Worm (Caenorhabditis elegans) whole organism, early embryonic: ENCODE measurements around the gene C25H3.10.
A peak's percentile ranks its signal among the peaks of the same experiment; 100 is the strongest.

Experiments used
- B0310.2 ChIP-seq: sonication (generic microtip); optimal IDR thresholded peaks from 2 replicates; lab custom pipeline; 2016; ENCODE audit warnings: mild to moderate bottlenecking, missing genetic modification characterization, missing compliant biosample characterization
- F13C5.2 ChIP-seq: sonication (generic microtip); optimal IDR thresholded peaks from 2 replicates; lab custom pipeline; 2017; ENCODE audit warnings: mild to moderate bottlenecking, missing genetic modification characterization, inconsistent platforms, missing compliant biosample characterization
- aly-1 ChIP-seq: sonication (generic microtip); optimal IDR thresholded peaks from 2 replicates; lab custom pipeline; 2016; ENCODE audit warnings: missing genetic modification characterization, missing compliant biosample characterization
- ama-1 ChIP-seq: fragments of 150-350 bp; optimal IDR thresholded peaks from 2 replicates; lab custom pipeline; 2014
- ceh-13 ChIP-seq: fragments of 200-800 bp; sonication (Bioruptor generic); optimal IDR thresholded peaks from 2 replicates; lab custom pipeline; 2018; ENCODE audit warnings: mild to moderate bottlenecking, missing genetic modification characterization, missing compliant biosample characterization
- ceh-36 ChIP-seq: sonication (generic microtip); optimal IDR thresholded peaks from 2 replicates; lab custom pipeline; 2016; ENCODE audit warnings: missing genetic modification characterization, inconsistent platforms, missing compliant biosample characterization
- ets-7 ChIP-seq: sonication (generic microtip); optimal IDR thresholded peaks from 2 replicates; lab custom pipeline; 2016; ENCODE audit warnings: missing genotype, missing genetic modification characterization, missing compliant biosample characterization
- flt-1 ChIP-seq: fragments of 200-800 bp; sonication (Bioruptor generic); IDR thresholded peaks from 2 replicates; pipeline ENCODE4 v1.3.6; 2022; ENCODE audit warnings: missing genetic modification characterization, missing compliant biosample characterization
- hmbx-1 ChIP-seq: sonication (generic microtip); optimal IDR thresholded peaks from 2 replicates; lab custom pipeline; 2016; ENCODE audit warnings: mild to moderate bottlenecking, missing genetic modification characterization, missing compliant biosample characterization
- hmg-4 ChIP-seq: fragments of 200-800 bp; sonication (Bioruptor generic); optimal IDR thresholded peaks from 2 replicates; lab custom pipeline; 2018; ENCODE audit warnings: mild to moderate bottlenecking, missing genetic modification characterization, missing compliant biosample characterization
- hnd-1 ChIP-seq: sonication (generic microtip); optimal IDR thresholded peaks from 2 replicates; lab custom pipeline; 2016; ENCODE audit warnings: missing genetic modification characterization, missing compliant biosample characterization
- pes-1 ChIP-seq: fragments of 200-800 bp; sonication (Bioruptor generic); IDR thresholded peaks from 2 replicates; pipeline ENCODE4 v1.3.6; 2022; ENCODE audit warnings: missing genetic modification reagents, missing genetic modification characterization, missing compliant biosample characterization
- scrt-1 ChIP-seq: fragments of 200-800 bp; sonication (Bioruptor generic); IDR thresholded peaks from 2 replicates; pipeline ENCODE4 v1.3.6; 2022; ENCODE audit warnings: missing genetic modification characterization, missing compliant biosample characterization
- sea-1 ChIP-seq: fragments of 200-800 bp; sonication (Bioruptor generic); conservative IDR thresholded peaks from 2 replicates; pipeline ENCODE4 v1.3.6; 2022; ENCODE audit warnings: missing genetic modification characterization, missing compliant biosample characterization
- tbx-11 ChIP-seq: fragments of 200-800 bp; sonication (Bioruptor generic); IDR thresholded peaks from 2 replicates; pipeline ENCODE4 v1.3.6; 2022; ENCODE audit warnings: missing genetic modification characterization, missing compliant biosample characterization
- tbx-37 ChIP-seq: fragments of 200-800 bp; sonication (Bioruptor generic); conservative IDR thresholded peaks from 2 replicates; pipeline ENCODE4 v1.3.6; 2022; ENCODE audit warnings: missing genetic modification reagents, missing genetic modification characterization, missing compliant biosample characterization
- tra-4 ChIP-seq: sonication (generic microtip); optimal IDR thresholded peaks from 2 replicates; lab custom pipeline; 2017; ENCODE audit warnings: missing genetic modification characterization, missing compliant biosample characterization

The C25H3.10 gene

DNA sequence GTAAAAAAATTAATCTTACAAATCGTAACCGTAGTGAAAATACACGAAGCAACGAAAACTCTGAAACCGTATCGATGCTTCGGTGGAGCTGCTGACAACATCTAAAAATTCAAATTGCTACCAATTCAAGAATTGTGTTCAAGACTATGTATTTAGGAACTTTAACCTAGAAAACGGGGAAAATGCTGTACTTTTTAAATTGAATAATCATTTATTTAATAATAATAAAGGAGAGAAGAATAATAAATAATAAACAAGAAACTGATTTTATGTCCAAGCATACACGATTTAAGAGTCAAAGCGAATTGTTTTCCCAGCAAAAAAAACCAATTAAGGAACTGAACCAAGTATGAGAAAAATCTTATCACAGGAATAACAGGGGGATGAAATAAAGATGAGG is 29.2 kb downstream of the C25H3.10 start, which contains the start of gene C25H3.17:
TSS of gene C25H3.17 (minus strand) at position 101 of the 400 bp plus-strand sequence.
- no peak for TF ChIP-seq tbx-11 (GFP tag; lab: Robert Waterston, UW)
- no peak for TF ChIP-seq hmbx-1 (tag; lab: Kevin White, UChicago)
- no peak for TF ChIP-seq ceh-13 (GFP tag; lab: Kevin White, UChicago)
- TF ChIP-seq flt-1, result no peak
- no peak for TF ChIP-seq scrt-1 (GFP tag; lab: Robert Waterston, UW)
- TF ChIP-seq ama-1 (lab: Kevin White, UChicago), result no peak
- no peak for TF ChIP-seq ceh-36
- TF ChIP-seq tbx-37 (GFP tag; lab: Robert Waterston, UW), result no peak
- TF ChIP-seq tra-4 (tag; lab: Kevin White, UChicago), result no peak
- no peak for TF ChIP-seq pes-1
- TF ChIP-seq F13C5.2, result no peak
- no peak for TF ChIP-seq hnd-1

DNA sequence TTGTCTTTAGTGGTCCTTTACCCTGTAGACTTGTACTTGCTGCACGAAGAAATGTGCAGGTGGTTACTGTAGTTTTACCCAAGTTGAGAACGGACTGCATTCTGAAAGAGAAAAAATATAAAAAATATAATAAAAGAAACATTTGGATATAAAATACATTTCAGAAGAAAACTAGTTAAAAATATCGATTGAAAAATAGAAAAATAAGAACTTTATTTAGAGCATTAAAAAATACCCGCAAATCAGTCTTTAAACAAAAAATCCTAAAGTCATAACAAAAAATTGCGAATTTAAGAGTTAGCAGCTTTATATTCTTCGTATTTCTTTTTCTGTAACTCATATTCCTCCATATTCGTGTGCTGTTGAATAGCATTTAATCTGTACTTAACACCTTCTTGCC is 29.9 kb downstream of the C25H3.10 start, which contains the start of gene C25H3.7:
TSS of gene C25H3.7 (minus strand) at position 101 of the 400 bp plus-strand sequence.
- TF ChIP-seq ets-7 (tag; lab: Kevin White, UChicago) (no peak), hmg-4 (no peak), ceh-13 (GFP tag; lab: Kevin White, UChicago) (no peak), F13C5.2 (no peak), hmbx-1 (tag; lab: Kevin White, UChicago) (no peak), flt-1 (no peak), sea-1 (GFP tag; lab: Robert Waterston, UW) (no peak), ceh-36 (no peak), scrt-1 (GFP tag; lab: Robert Waterston, UW) (no peak), aly-1 (no peak), pes-1 (no peak), hnd-1 (no peak), tbx-37 (GFP tag; lab: Robert Waterston, UW) (no peak), B0310.2 (tag; lab: Kevin White, UChicago) (no peak)

DNA sequence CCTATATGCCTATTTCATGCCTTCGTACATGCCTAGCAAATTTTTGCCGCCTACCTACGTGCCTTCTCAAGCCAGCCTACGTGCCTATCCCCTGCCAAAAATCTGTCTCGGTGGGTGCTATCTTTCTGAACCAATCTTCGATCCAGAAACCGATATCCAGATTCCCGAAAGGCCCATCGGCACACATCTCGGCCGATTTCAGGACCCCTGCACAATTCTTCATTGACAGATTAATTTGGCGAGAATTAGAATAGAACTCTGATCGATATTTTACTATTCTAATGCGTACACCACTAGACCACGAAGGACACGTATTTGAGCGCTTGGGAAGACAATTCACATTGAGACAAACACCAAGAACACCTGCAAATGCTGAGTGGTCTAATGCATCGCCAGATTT is 31.2 kb downstream of the C25H3.10 start:
- TF ChIP-seq B0310.2 (tag; lab: Kevin White, UChicago) (peak; percentile 10), tbx-37 (GFP tag; lab: Robert Waterston, UW) (no peak), ceh-13 (GFP tag; lab: Kevin White, UChicago) (peak; percentile 43), tbx-11 (GFP tag; lab: Robert Waterston, UW) (peak; percentile 63; the same call in 1 of the 2 replicates), hmg-4 (peak; percentile 74), flt-1 (no peak; the same call in 1 of the 2 replicates), hmbx-1 (tag; lab: Kevin White, UChicago) (no peak), ets-7 (tag; lab: Kevin White, UChicago) (no peak), ceh-36 (peak; percentile 65)

DNA sequence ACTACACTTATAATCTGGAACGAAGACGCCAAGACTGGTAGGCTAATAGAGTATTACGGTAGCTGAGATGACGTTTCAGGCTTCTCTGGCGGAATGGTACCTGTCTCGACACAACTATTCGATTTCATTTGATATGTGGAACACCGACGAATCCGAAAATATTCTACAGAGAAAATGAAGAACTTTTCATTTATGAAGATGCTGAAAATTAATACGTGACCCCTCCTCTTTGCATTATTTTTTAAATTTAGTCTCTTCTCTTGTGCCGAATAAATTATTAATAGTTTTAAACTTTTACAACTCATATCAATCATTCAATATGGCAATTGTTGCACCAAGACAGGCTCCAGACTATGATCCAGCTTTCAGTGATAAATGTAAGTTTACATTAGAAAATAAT is 32.8 kb downstream of the C25H3.10 start, which contains the start of gene C25H3.16:
TSS of gene C25H3.16 (plus strand) at position 301 of the 400 bp plus-strand sequence.
- TF ChIP-seq tbx-11 (GFP tag; lab: Robert Waterston, UW) (no peak), hnd-1 (no peak), ets-7 (tag; lab: Kevin White, UChicago) (no peak), sea-1 (GFP tag; lab: Robert Waterston, UW) (no peak), hmg-4 (no peak), B0310.2 (tag; lab: Kevin White, UChicago) (no peak), ama-1 (lab: Kevin White, UChicago) (no peak), flt-1 (no peak), ceh-13 (GFP tag; lab: Kevin White, UChicago) (no peak), ceh-36 (no peak), tbx-37 (GFP tag; lab: Robert Waterston, UW) (no peak), scrt-1 (GFP tag; lab: Robert Waterston, UW) (no peak), aly-1 (no peak), F13C5.2 (no peak), pes-1 (no peak), hmbx-1 (tag; lab: Kevin White, UChicago) (no peak), tra-4 (tag; lab: Kevin White, UChicago) (no peak)

DNA sequence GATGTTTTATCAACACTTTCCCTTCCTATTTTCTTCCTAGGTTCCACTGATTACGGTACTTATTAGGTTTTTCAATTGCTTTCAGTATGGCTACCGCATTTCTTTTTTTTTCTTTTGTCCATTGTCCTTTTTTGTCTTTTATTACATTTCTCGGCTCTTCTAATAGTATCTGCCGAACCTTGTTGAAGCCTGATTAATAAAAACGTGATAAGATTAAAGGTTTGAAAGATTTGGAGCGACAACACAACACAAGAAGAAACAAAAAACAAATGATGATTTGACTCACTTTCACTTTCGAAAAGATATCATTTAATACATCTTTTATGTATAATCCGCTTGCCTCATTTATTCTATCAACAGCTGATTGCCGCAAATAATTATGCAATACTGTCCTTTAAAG is 33.7 kb downstream of the C25H3.10 start, which contains the start of gene C25H3.15:
TSS of gene C25H3.15 (plus strand) at position 301 of the 400 bp plus-strand sequence.
- TF ChIP-seq hmg-4 (no peak), aly-1 (no peak), tra-4 (tag; lab: Kevin White, UChicago) (no peak), ets-7 (tag; lab: Kevin White, UChicago) (no peak), ceh-13 (GFP tag; lab: Kevin White, UChicago) (no peak), tbx-11 (GFP tag; lab: Robert Waterston, UW) (no peak), B0310.2 (tag; lab: Kevin White, UChicago) (no peak)

DNA sequence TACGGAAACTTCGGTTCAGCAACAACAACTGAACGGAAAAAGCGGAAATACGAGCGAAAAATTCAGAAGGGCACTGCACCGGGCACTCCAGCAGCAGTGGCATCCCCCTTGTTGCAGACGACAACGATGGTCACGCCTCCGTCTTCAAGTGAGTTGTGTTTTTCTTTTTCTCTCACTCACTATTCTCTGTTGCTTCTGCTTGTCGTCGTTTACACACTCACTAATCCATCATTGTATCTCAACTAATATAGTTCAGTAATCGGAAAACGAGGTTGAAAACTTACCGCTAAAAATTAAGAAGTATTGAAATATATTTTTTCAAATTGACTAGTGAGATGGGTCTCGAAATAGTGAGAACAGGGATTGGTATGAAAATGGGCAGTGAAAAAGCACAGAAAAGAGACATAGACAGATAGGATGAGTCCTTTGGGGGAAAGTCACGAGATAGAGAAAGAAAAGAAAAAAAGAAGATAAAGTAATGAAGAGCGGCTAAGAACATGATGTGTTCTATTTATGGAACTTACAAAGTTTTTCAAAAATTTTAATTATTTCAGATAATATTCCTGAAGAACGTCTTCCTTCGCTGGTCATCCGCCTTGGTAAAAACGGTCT is 35.5 kb downstream of the C25H3.10 start:
- no peak for TF ChIP-seq ceh-36
- no peak for TF ChIP-seq ets-7 (tag; lab: Kevin White, UChicago)
- TF ChIP-seq ama-1 (lab: Kevin White, UChicago), result no peak
- TF ChIP-seq hmbx-1 (tag; lab: Kevin White, UChicago), result no peak
- TF ChIP-seq flt-1, result no peak
- TF ChIP-seq F13C5.2, result no peak
- TF ChIP-seq hnd-1, result no peak
- TF ChIP-seq scrt-1 (GFP tag; lab: Robert Waterston, UW), result no peak
- TF ChIP-seq sea-1 (GFP tag; lab: Robert Waterston, UW), result no peak
- TF ChIP-seq hmg-4, result no peak
- TF ChIP-seq ceh-13 (GFP tag; lab: Kevin White, UChicago), result no peak
- TF ChIP-seq B0310.2 (tag; lab: Kevin White, UChicago), result no peak
- no peak for TF ChIP-seq tbx-37 (GFP tag; lab: Robert Waterston, UW)
- no peak for TF ChIP-seq tra-4 (tag; lab: Kevin White, UChicago)
- no peak for TF ChIP-seq pes-1

DNA sequence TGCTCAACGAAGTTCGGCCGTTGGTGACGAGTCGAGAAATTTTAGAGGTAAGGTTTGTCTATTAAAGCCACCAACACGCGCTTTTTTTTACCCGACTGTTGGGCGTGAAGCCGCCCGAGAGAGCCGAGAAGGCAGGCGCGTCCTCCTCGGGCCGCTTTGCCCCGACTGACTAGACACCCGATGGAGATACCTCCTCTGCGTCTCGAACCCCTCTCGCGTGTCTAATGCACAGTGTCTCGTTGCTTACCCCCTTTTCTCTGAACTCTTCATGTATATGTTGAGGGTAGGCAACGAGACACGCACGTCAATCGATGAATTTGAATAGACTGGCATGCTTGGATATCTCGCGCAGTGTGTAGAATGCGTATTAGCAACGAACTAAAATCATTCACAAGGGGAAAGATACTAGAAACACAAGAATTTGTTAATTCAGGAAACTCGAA is 37.0 kb downstream of the C25H3.10 start:
- TF ChIP-seq sea-1 (GFP tag; lab: Robert Waterston, UW), result peak; percentile 93
- peak; percentile 64 for TF ChIP-seq hnd-1
- peak; percentile 92 for TF ChIP-seq hmg-4
- peak; percentile 83 for TF ChIP-seq aly-1
- peak; percentile 72 for TF ChIP-seq tbx-37 (GFP tag; lab: Robert Waterston, UW)
- peak; percentile 72 for TF ChIP-seq tra-4 (tag; lab: Kevin White, UChicago)
- TF ChIP-seq ama-1 (lab: Kevin White, UChicago), result peak; percentile 96
- peak; percentile 83 for TF ChIP-seq pes-1
- peak; percentile 73 for TF ChIP-seq F13C5.2
- TF ChIP-seq tbx-11 (GFP tag; lab: Robert Waterston, UW), result peak; percentile 80
- peak; percentile 82 for TF ChIP-seq B0310.2 (tag; lab: Kevin White, UChicago)
- peak; percentile 90 for TF ChIP-seq scrt-1 (GFP tag; lab: Robert Waterston, UW)
- peak; percentile 78 for TF ChIP-seq hmbx-1 (tag; lab: Kevin White, UChicago)
- peak; percentile 66 for TF ChIP-seq ceh-36
- TF ChIP-seq flt-1, result peak; percentile 73
- TF ChIP-seq ceh-13 (GFP tag; lab: Kevin White, UChicago), result peak; percentile 19
- peak; percentile 40 for TF ChIP-seq ets-7 (tag; lab: Kevin White, UChicago)
